Fruit fly (Drosophila melanogaster) whole organism, embryonic: Measurements from ENCODE around the gene eca.

Experiments
- Atf-2 ChIP-seq: fragments of 200-800 bp; sonication (Bioruptor generic); optimal IDR thresholded peaks from 2 replicates; lab custom pipeline; 2016; ENCODE audit warnings: missing biosample characterization, missing genetic modification characterization
- CG10366 ChIP-seq: fragments of 200-800 bp; sonication (Bioruptor generic); IDR thresholded peaks from 2 replicates; pipeline ENCODE4 v1.3.6; 2022; ENCODE audit warnings: missing biosample characterization, missing genetic modification characterization
- CG10543 ChIP-seq: fragments of 200-800 bp; sonication (Bioruptor generic); optimal IDR thresholded peaks from 3 replicates; lab custom pipeline; 2017; ENCODE audit warnings: missing biosample characterization, mild to moderate bottlenecking, missing genetic modification characterization, moderate library complexity
- CG11723 ChIP-seq: fragments of 200-800 bp; sonication (Bioruptor generic); optimal IDR thresholded peaks from 2 replicates; lab custom pipeline; 2017; ENCODE audit warnings: missing biosample characterization, mild to moderate bottlenecking, missing genetic modification characterization
- CG15269 ChIP-seq: fragments of 200-800 bp; sonication (Bioruptor generic); optimal IDR thresholded peaks from 2 replicates; lab custom pipeline; 2018; ENCODE audit warnings: missing biosample characterization, mild to moderate bottlenecking, missing genetic modification characterization, moderate library complexity
- CG15601 ChIP-seq: fragments of 200-800 bp; sonication (Bioruptor generic); optimal IDR thresholded peaks from 3 replicates; lab custom pipeline; 2019; ENCODE audit warnings: missing biosample characterization, mild to moderate bottlenecking, missing genetic modification characterization, moderate library complexity
- CG16863 ChIP-seq: fragments of 200-800 bp; sonication (Bioruptor generic); optimal IDR thresholded peaks from 3 replicates; lab custom pipeline; 2016; ENCODE audit warnings: missing biosample characterization, missing genetic modification characterization
- CG1832 ChIP-seq: fragments of 200-800 bp; sonication (Bioruptor generic); optimal IDR thresholded peaks from 2 replicates; lab custom pipeline; 2017; ENCODE audit warnings: missing biosample characterization, mild to moderate bottlenecking, missing genetic modification characterization, inconsistent platforms
- CG2116 ChIP-seq: fragments of 200-800 bp; sonication (Bioruptor generic); optimal IDR thresholded peaks from 3 replicates; lab custom pipeline; 2018; ENCODE audit warnings: missing biosample characterization, mild to moderate bottlenecking, missing genetic modification characterization
- CG2712 ChIP-seq: fragments of 200-800 bp; optimal IDR thresholded peaks from 3 replicates; lab custom pipeline; 2019; ENCODE audit warnings: missing biosample characterization, mild to moderate bottlenecking, missing genetic modification characterization, moderate library complexity
- CG31388 ChIP-seq: fragments of 200-800 bp; sonication (Bioruptor generic); optimal IDR thresholded peaks from 2 replicates; lab custom pipeline; 2016; ENCODE audit warnings: missing biosample characterization, missing genetic modification characterization
- CG31441 ChIP-seq: fragments of 200-800 bp; sonication (Bioruptor generic); IDR thresholded peaks from 2 replicates; pipeline ENCODE4 v1.3.6; 2022; ENCODE audit warnings: missing biosample characterization, missing genetic modification characterization
- CG33557 ChIP-seq: fragments of 200-800 bp; sonication (Bioruptor generic); optimal IDR thresholded peaks from 2 replicates; lab custom pipeline; 2019; ENCODE audit warnings: missing biosample characterization, mild to moderate bottlenecking, missing genetic modification characterization, moderate library complexity
- CG3407 ChIP-seq: fragments of 200-800 bp; sonication (Bioruptor generic); optimal IDR thresholded peaks from 2 replicates; lab custom pipeline; 2018; ENCODE audit warnings: missing biosample characterization, mild to moderate bottlenecking, missing genetic modification characterization
- CG3726 ChIP-seq: fragments of 200-800 bp; sonication (Bioruptor generic); IDR thresholded peaks from 3 replicates; pipeline ENCODE4, ENCODE4 v1.3.6; 2022; ENCODE audit warnings: missing biosample characterization, missing genetic modification characterization
- CG3838 ChIP-seq: fragments of 200-800 bp; sonication (Bioruptor generic); optimal IDR thresholded peaks from 3 replicates; lab custom pipeline; 2016; ENCODE audit warnings: missing biosample characterization, missing genetic modification characterization
- CG3995 ChIP-seq: fragments of 200-800 bp; sonication (Bioruptor generic); optimal IDR thresholded peaks from 3 replicates; lab custom pipeline; 2016; ENCODE audit warnings: missing biosample characterization, missing genetic modification characterization
- CG5245 ChIP-seq: fragments of 200-800 bp; sonication (Bioruptor generic); optimal IDR thresholded peaks from 3 replicates; lab custom pipeline; 2016; ENCODE audit warnings: missing biosample characterization, missing genetic modification characterization
- CG6272 ChIP-seq: fragments of 200-800 bp; sonication (Bioruptor generic); IDR thresholded peaks from 2 replicates; pipeline ENCODE4 v1.3.6; 2022; ENCODE audit warnings: missing biosample characterization, missing genetic modification characterization
- CG9727 ChIP-seq: fragments of 200-800 bp; sonication (Bioruptor generic); optimal IDR thresholded peaks from 3 replicates; lab custom pipeline; 2017; ENCODE audit warnings: missing biosample characterization, mild to moderate bottlenecking, missing genetic modification characterization
- CHES-1-like ChIP-seq: fragments of 200-800 bp; sonication (Bioruptor generic); optimal IDR thresholded peaks from 2 replicates; lab custom pipeline; 2016; ENCODE audit warnings: missing biosample characterization, missing genetic modification characterization
- Deaf1 ChIP-seq: fragments of 200-800 bp; optimal IDR thresholded peaks from 3 replicates; lab custom pipeline; 2019; ENCODE audit warnings: missing biosample characterization, mild to moderate bottlenecking, missing genetic modification characterization, moderate library complexity
- Dll ChIP-seq: fragments of 200-800 bp; sonication (Bioruptor generic); IDR thresholded peaks from 4 replicates; pipeline ENCODE4 v1.3.6; 2022; ENCODE audit warnings: missing biosample characterization, missing genetic modification characterization; ENCODE audit not compliant: partially characterized antibody
- Doc3 ChIP-seq: fragments of 200-800 bp; sonication (Bioruptor generic); IDR thresholded peaks from 3 replicates; pipeline ENCODE4 v1.3.6; 2022; ENCODE audit warnings: missing biosample characterization, missing genetic modification characterization; ENCODE audit not compliant: partially characterized antibody
- Eip74EF ChIP-seq, 2 experiments: fragments of 200-800 bp in 1 of 2; fragments of >200 bp in 1 of 2; sonication (Bioruptor generic) in 1 of 2; optimal IDR thresholded peaks; 2 replicates each; lab custom pipeline; 2017 to 2019; ENCODE audit warnings: missing biosample characterization in 2 of 2, missing genetic modification characterization in 2 of 2, mild to moderate bottlenecking in 1 of 2, moderate library complexity in 1 of 2
- H2.0 ChIP-seq: fragments of 200-800 bp; sonication (Bioruptor generic); IDR thresholded peaks from 2 replicates; pipeline ENCODE4 v1.3.6; 2022; ENCODE audit warnings: missing biosample characterization, missing genetic modification characterization
- Mes4 ChIP-seq: fragments of 200-800 bp; sonication (Bioruptor generic); optimal IDR thresholded peaks from 2 replicates; lab custom pipeline; 2016; ENCODE audit warnings: missing biosample characterization, missing genetic modification characterization
- NC2α ChIP-seq: fragments of 200-800 bp; sonication (Bioruptor generic); optimal IDR thresholded peaks from 2 replicates; lab custom pipeline; 2016; ENCODE audit warnings: missing biosample characterization, missing genetic modification characterization
- NC2β ChIP-seq: fragments of 200-800 bp; sonication (Bioruptor generic); optimal IDR thresholded peaks from 2 replicates; lab custom pipeline; 2016; ENCODE audit warnings: missing biosample characterization, missing genetic modification characterization
- Nf-YC ChIP-seq: fragments of 200-800 bp; optimal IDR thresholded peaks from 3 replicates; lab custom pipeline; 2019; ENCODE audit warnings: missing biosample characterization, mild to moderate bottlenecking, missing genetic modification characterization, moderate library complexity
- Opbp ChIP-seq: fragments of 200-800 bp; sonication (Bioruptor generic); IDR thresholded peaks from 3 replicates; pipeline ENCODE4 v1.3.6; 2022; ENCODE audit warnings: missing biosample characterization, missing genetic modification characterization; ENCODE audit not compliant: partially characterized antibody
- Pdp1 ChIP-seq, 2 experiments: fragments of 200-800 bp; sonication (Bioruptor generic); optimal IDR thresholded peaks; 3 replicates each; lab custom pipeline; 2016; ENCODE audit warnings: missing biosample characterization in 2 of 2, missing genetic modification characterization in 2 of 2, mild to moderate bottlenecking in 1 of 2, moderate library complexity in 1 of 2
- Ravus ChIP-seq: fragments of 200-800 bp; sonication (Bioruptor generic); IDR thresholded peaks from 2 replicates; pipeline ENCODE4 v1.3.6; 2022; ENCODE audit warnings: missing biosample characterization, missing genetic modification characterization
- Sox100B ChIP-seq: fragments of 200-800 bp; sonication (Bioruptor generic); optimal IDR thresholded peaks from 3 replicates; lab custom pipeline; 2018; ENCODE audit warnings: missing biosample characterization, mild to moderate bottlenecking, missing genetic modification characterization
- Sry-δ ChIP-seq: fragments of 200-800 bp; sonication (Bioruptor generic); optimal IDR thresholded peaks from 2 replicates; lab custom pipeline; 2016; ENCODE audit warnings: missing biosample characterization, missing genetic modification characterization
- ato ChIP-seq: fragments of 200-800 bp; sonication (Bioruptor generic); IDR thresholded peaks from 2 replicates; pipeline ENCODE4 v1.3.6; 2022; ENCODE audit warnings: missing biosample characterization, missing genetic modification characterization; ENCODE audit not compliant: partially characterized antibody
- emc ChIP-seq: fragments of 200-800 bp; sonication (Bioruptor generic); optimal IDR thresholded peaks from 2 replicates; lab custom pipeline; 2016; ENCODE audit warnings: missing biosample characterization, missing genetic modification characterization
- ems ChIP-seq: fragments of 200-800 bp; sonication (Bioruptor generic); optimal IDR thresholded peaks from 3 replicates; lab custom pipeline; 2016; ENCODE audit warnings: missing biosample characterization, missing genetic modification characterization
- gem ChIP-seq: fragments of 200-800 bp; sonication (Bioruptor generic); optimal IDR thresholded peaks from 2 replicates; lab custom pipeline; 2019; ENCODE audit warnings: missing biosample characterization, mild to moderate bottlenecking, missing genetic modification characterization, moderate library complexity
- gsb-n ChIP-seq: fragments of 200-800 bp; sonication (Bioruptor generic); optimal IDR thresholded peaks from 3 replicates; lab custom pipeline; 2018; ENCODE audit warnings: missing biosample characterization, mild to moderate bottlenecking, missing genetic modification characterization
- hb ChIP-seq: fragments of 200-800 bp; sonication (Bioruptor generic); IDR thresholded peaks from 3 replicates; pipeline ENCODE4 v1.3.6; 2022; ENCODE audit warnings: missing biosample characterization, missing genetic modification characterization; ENCODE audit not compliant: partially characterized antibody
- lilli ChIP-seq: fragments of 200-800 bp; sonication (Bioruptor generic); optimal IDR thresholded peaks from 3 replicates; lab custom pipeline; 2016; ENCODE audit warnings: missing biosample characterization, missing genetic modification characterization
- lola ChIP-seq, 3 experiments: fragments of >200 bp in 2 of 3; fragments of 200-800 bp in 1 of 3; sonication (Bioruptor generic) in 1 of 3; optimal IDR thresholded peaks; 2 replicates each; lab custom pipeline; 2017 to 2019; ENCODE audit warnings: missing biosample characterization in 3 of 3, missing genetic modification characterization in 3 of 3, mild to moderate bottlenecking in 1 of 3, moderate library complexity in 1 of 3
- onecut ChIP-seq: fragments of 200-800 bp; sonication (Bioruptor generic); IDR thresholded peaks from 2 replicates; pipeline ENCODE4 v1.3.6; 2022; ENCODE audit warnings: missing biosample characterization, missing genetic modification characterization
- pfk ChIP-seq: fragments of 200-800 bp; sonication (Bioruptor generic); optimal IDR thresholded peaks from 2 replicates; lab custom pipeline; 2018; ENCODE audit warnings: missing biosample characterization, mild to moderate bottlenecking, missing genetic modification characterization, moderate library complexity
- scrt ChIP-seq: fragments of 200-800 bp; sonication (Bioruptor generic); optimal IDR thresholded peaks from 2 replicates; lab custom pipeline; 2018; ENCODE audit warnings: missing biosample characterization, mild to moderate bottlenecking, missing genetic modification characterization, moderate library complexity
- shn ChIP-seq: fragments of 200-800 bp; sonication (Bioruptor generic); optimal IDR thresholded peaks from 3 replicates; lab custom pipeline; 2016; ENCODE audit warnings: missing biosample characterization, missing genetic modification characterization
- sob ChIP-seq: fragments of 200-800 bp; sonication (Bioruptor generic); IDR thresholded peaks from 2 replicates; pipeline ENCODE4 v1.3.6; 2022; ENCODE audit warnings: missing biosample characterization, missing genetic modification characterization
- stc ChIP-seq: fragments of 200-800 bp; sonication (Bioruptor generic); IDR thresholded peaks from 2 replicates; pipeline ENCODE4 v1.3.6; 2022; ENCODE audit warnings: missing biosample characterization, missing genetic modification characterization
- trh ChIP-seq: fragments of 200-800 bp; sonication (Bioruptor generic); optimal IDR thresholded peaks from 2 replicates; lab custom pipeline; 2016; ENCODE audit warnings: missing biosample characterization, missing genetic modification characterization
- zfh1 ChIP-seq: fragments of 200-800 bp; sonication (Bioruptor generic); IDR thresholded peaks from 3 replicates; pipeline ENCODE4 v1.3.6; 2022; ENCODE audit warnings: missing biosample characterization, missing genetic modification characterization

eca gene

DNA sequence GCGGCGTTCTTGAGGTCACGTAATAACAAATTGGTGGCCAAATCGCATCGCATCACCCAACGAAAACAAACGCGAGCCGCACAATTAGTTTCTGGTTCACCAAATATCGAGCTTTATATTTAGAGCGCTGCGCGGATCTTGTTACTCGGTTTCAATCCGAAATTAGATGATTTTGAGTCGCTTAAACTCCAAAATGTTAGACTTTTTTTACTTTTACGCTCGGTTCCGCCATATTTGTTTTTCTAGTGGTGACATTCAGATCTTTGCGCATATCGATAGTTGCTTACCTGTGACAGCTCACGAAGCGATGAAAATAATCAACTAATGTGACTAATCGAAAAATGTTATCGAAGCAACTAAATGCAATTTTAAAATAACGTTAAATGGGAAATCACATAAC is 47.9 kb downstream of the eca start, which contains the start of gene Scm (continued):
- peak; percentile 28 for TF ChIP-seq CG15601 (tag; lab: Kevin White, UChicago)
- TF ChIP-seq Atf-2 (GFP tag; lab: Kevin White, UChicago), result no peak
- no peak for TF ChIP-seq Eip74EF (GFP tag; optimal IDR thresholded peaks at IDR 0.05; lab: Kevin White, UChicago)
- TF ChIP-seq Dll (GFP tag; lab: Robert Waterston, UW), result peak; percentile 90
- TF ChIP-seq ato (GFP tag; lab: Robert Waterston, UW), result peak; percentile 89
- TF ChIP-seq CG3838, result no peak
- TF ChIP-seq Mes4 (GFP tag; lab: Kevin White, UChicago), result no peak
- TF ChIP-seq hb (GFP tag; lab: Robert Waterston, UW), result peak; percentile 82
- no peak for TF ChIP-seq lilli (GFP tag; lab: Kevin White, UChicago)
- no peak for TF ChIP-seq stc (GFP tag; lab: Robert Waterston, UW)
- peak; percentile 65 for TF ChIP-seq CHES-1-like (GFP tag; lab: Kevin White, UChicago)
- TF ChIP-seq CG6272 (GFP tag; lab: Robert Waterston, UW), result 0 out of 2 replicates have a peak, but pooled peaks have one; percentile 35
- TF ChIP-seq CG10366 (GFP tag; lab: Robert Waterston, UW), result no peak
- no peak for TF ChIP-seq CG3726 (GFP tag; lab: Robert Waterston, UW)
- no peak for TF ChIP-seq gem (tag; lab: Kevin White, UChicago)
- TF ChIP-seq Doc3 (GFP tag; lab: Robert Waterston, UW), result peak; percentile 90
- no peak for TF ChIP-seq CG31441 (GFP tag; lab: Robert Waterston, UW)
- TF ChIP-seq zfh1 (GFP tag; lab: Robert Waterston, UW), result no peak
- no peak for TF ChIP-seq trh (GFP tag; lab: Kevin White, UChicago)
- TF ChIP-seq Ravus, result no peak
- no peak for TF ChIP-seq CG11723 (GFP tag; lab: Kevin White, UChicago)
- no peak for TF ChIP-seq CG16863 (GFP tag; lab: Kevin White, UChicago)
- TF ChIP-seq emc, result no peak
- TF ChIP-seq H2.0, result no peak
- no peak for TF ChIP-seq shn (GFP tag; lab: Kevin White, UChicago)
- no peak for TF ChIP-seq pfk (GFP tag; lab: Kevin White, UChicago)
- peak; percentile 4 for TF ChIP-seq CG33557 (GFP tag; lab: Kevin White, UChicago)
- TF ChIP-seq gsb-n (tag; lab: Kevin White, UChicago), result peak; percentile 46
- TF ChIP-seq CG2116, result peak; percentile 96
- peak; percentile 63 for TF ChIP-seq Nf-YC
- no peak for TF ChIP-seq CG15269 (tag; lab: Kevin White, UChicago)
- TF ChIP-seq sob, result no peak
- TF ChIP-seq CG5245, result no peak
- TF ChIP-seq Pdp1 (GFP tag; optimal IDR thresholded peaks at IDR 0.05; lab: Kevin White, UChicago), result peak in 1 of 2 experiments; percentile 89
- peak; percentile 23 for TF ChIP-seq scrt (GFP tag; lab: Kevin White, UChicago)
- no peak for TF ChIP-seq onecut (GFP tag; lab: Robert Waterston, UW)
- no peak for TF ChIP-seq CG9727
- TF ChIP-seq Deaf1, result peak; percentile 25
- TF ChIP-seq CG1832, result no peak
- TF ChIP-seq Sry-δ (GFP tag; lab: Kevin White, UChicago), result peak; percentile 97
- peak; percentile 2 for TF ChIP-seq ems
- no peak for TF ChIP-seq Sox100B
- TF ChIP-seq NC2α (GFP tag; lab: Kevin White, UChicago), result no peak
- peak; percentile 47 for TF ChIP-seq CG2712
- TF ChIP-seq lola (GFP tag; optimal IDR thresholded peaks at IDR 0.05; lab: Kevin White, UChicago), result no peak
- TF ChIP-seq Opbp (GFP tag; lab: Robert Waterston, UW), result peak; percentile 93
- no peak for TF ChIP-seq CG31388
- TF ChIP-seq CG3995 (GFP tag; lab: Kevin White, UChicago), result peak; percentile 99
- peak; percentile 3 for TF ChIP-seq NC2β
- TF ChIP-seq CG3407, result no peak
- TF ChIP-seq CG10543 (GFP tag; lab: Kevin White, UChicago), result no peak
